Fruit fly (Drosophila melanogaster) whole organism, embryonic: ENCODE results near the gene Tbcd.

Experiments
- Abd-B ChIP-seq: fragments of 200-800 bp; sonication (Bioruptor generic); optimal IDR thresholded peaks from 2 replicates; lab custom pipeline; 2018; ENCODE audit warnings: missing biosample characterization, mild to moderate bottlenecking, missing genetic modification characterization, moderate library complexity
- B-H2 ChIP-seq: fragments of 200-800 bp; sonication (Bioruptor generic); optimal IDR thresholded peaks from 2 replicates; lab custom pipeline; 2018; ENCODE audit warnings: missing biosample characterization, mild to moderate bottlenecking, missing genetic modification characterization
- CG11456 ChIP-seq: fragments of 200-800 bp; sonication (Bioruptor generic); IDR thresholded peaks from 3 replicates; pipeline ENCODE4 v1.3.6; 2022; ENCODE audit warnings: missing biosample characterization, missing genetic modification characterization
- CG12071 ChIP-seq: fragments of 200-800 bp; sonication (Bioruptor generic); optimal IDR thresholded peaks from 3 replicates; lab custom pipeline; 2018; ENCODE audit warnings: missing biosample characterization, mild to moderate bottlenecking, missing genetic modification characterization
- CG12942 ChIP-seq: fragments of 200-800 bp; sonication (Bioruptor generic); optimal IDR thresholded peaks from 3 replicates; lab custom pipeline; 2016; ENCODE audit warnings: missing biosample characterization, missing genetic modification characterization
- CG13123 ChIP-seq: fragments of 200-800 bp; sonication (Bioruptor generic); optimal IDR thresholded peaks from 2 replicates; lab custom pipeline; 2016; ENCODE audit warnings: missing biosample characterization, missing genetic modification characterization
- CG13894 ChIP-seq: fragments of 200-800 bp; sonication (Bioruptor generic); optimal IDR thresholded peaks from 3 replicates; lab custom pipeline; 2018; ENCODE audit warnings: missing biosample characterization, mild to moderate bottlenecking, missing genetic modification characterization, moderate library complexity
- CG14710 ChIP-seq: fragments of 200-800 bp; sonication (Bioruptor generic); optimal IDR thresholded peaks from 3 replicates; lab custom pipeline; 2019; ENCODE audit warnings: missing biosample characterization, mild to moderate bottlenecking, missing genetic modification characterization, moderate library complexity
- CG15073 ChIP-seq: fragments of 200-800 bp; sonication (Bioruptor generic); optimal IDR thresholded peaks from 2 replicates; lab custom pipeline; 2016; ENCODE audit warnings: missing biosample characterization, missing genetic modification characterization
- CG17186 ChIP-seq: fragments of 200-800 bp; sonication (Bioruptor generic); optimal IDR thresholded peaks from 3 replicates; lab custom pipeline; 2017; ENCODE audit warnings: missing biosample characterization, missing genetic modification reagents, missing genetic modification characterization
- CG2120 ChIP-seq: fragments of 200-800 bp; sonication (Bioruptor generic); optimal IDR thresholded peaks from 3 replicates; lab custom pipeline; 2016; ENCODE audit warnings: missing biosample characterization, missing genetic modification characterization
- CG3407 ChIP-seq: fragments of 200-800 bp; sonication (Bioruptor generic); optimal IDR thresholded peaks from 2 replicates; lab custom pipeline; 2018; ENCODE audit warnings: missing biosample characterization, mild to moderate bottlenecking, missing genetic modification characterization
- CG34376 ChIP-seq: fragments of 200-800 bp; sonication (Bioruptor generic); optimal IDR thresholded peaks from 2 replicates; lab custom pipeline; 2018; ENCODE audit warnings: missing biosample characterization, mild to moderate bottlenecking, missing genetic modification characterization
- CG5180 ChIP-seq: fragments of 200-800 bp; sonication (Bioruptor generic); optimal IDR thresholded peaks from 3 replicates; lab custom pipeline; 2017; ENCODE audit warnings: missing biosample characterization, missing genetic modification characterization, mild to moderate bottlenecking, moderate library complexity, missing genetic modification reagents
- CG6791 ChIP-seq: fragments of 200-800 bp; sonication (Bioruptor generic); IDR thresholded peaks from 3 replicates; pipeline ENCODE4 v1.3.6; 2022; ENCODE audit warnings: missing biosample characterization, missing genetic modification characterization; ENCODE audit not compliant: partially characterized antibody
- CG7556 ChIP-seq: fragments of 200-800 bp; sonication (Bioruptor generic); optimal IDR thresholded peaks from 2 replicates; lab custom pipeline; 2017; ENCODE audit warnings: missing biosample characterization, mild to moderate bottlenecking, missing genetic modification characterization
- CG7786 ChIP-seq: fragments of 200-800 bp; sonication (Bioruptor generic); optimal IDR thresholded peaks from 2 replicates; lab custom pipeline; 2016; ENCODE audit warnings: missing biosample characterization, missing genetic modification characterization
- CG7839 ChIP-seq: fragments of 200-800 bp; sonication (Bioruptor generic); optimal IDR thresholded peaks from 3 replicates; lab custom pipeline; 2018; ENCODE audit warnings: missing biosample characterization, mild to moderate bottlenecking, missing genetic modification characterization, moderate library complexity
- CG9876 ChIP-seq: fragments of 200-800 bp; sonication (Bioruptor generic); optimal IDR thresholded peaks from 2 replicates; lab custom pipeline; 2016; ENCODE audit warnings: missing biosample characterization, missing genetic modification characterization
- CHES-1-like ChIP-seq: fragments of 200-800 bp; sonication (Bioruptor generic); optimal IDR thresholded peaks from 2 replicates; lab custom pipeline; 2016; ENCODE audit warnings: missing biosample characterization, missing genetic modification characterization
- CTCF ChIP-seq: fragments of 200-800 bp; sonication (Bioruptor generic); optimal IDR thresholded peaks from 2 replicates; lab custom pipeline; 2017; ENCODE audit warnings: missing biosample characterization, mild to moderate bottlenecking, missing genetic modification characterization, moderate library complexity
- D19A ChIP-seq: fragments of 200-800 bp; optimal IDR thresholded peaks from 3 replicates; lab custom pipeline; 2019; ENCODE audit warnings: missing biosample characterization, mild to moderate bottlenecking, missing genetic modification characterization, moderate library complexity
- Dll ChIP-seq: fragments of 200-800 bp; sonication (Bioruptor generic); IDR thresholded peaks from 4 replicates; pipeline ENCODE4 v1.3.6; 2022; ENCODE audit warnings: missing biosample characterization, missing genetic modification characterization; ENCODE audit not compliant: partially characterized antibody
- Dp ChIP-seq: fragments of 200-800 bp; sonication (Bioruptor generic); optimal IDR thresholded peaks from 2 replicates; lab custom pipeline; 2018; ENCODE audit warnings: missing biosample characterization, mild to moderate bottlenecking, missing genetic modification characterization, moderate library complexity
- Dref ChIP-seq: fragments of 200-800 bp; sonication (Bioruptor generic); IDR thresholded peaks from 2 replicates; pipeline ENCODE4 v1.3.6; 2022; ENCODE audit warnings: missing biosample characterization, missing genetic modification characterization
- Eip74EF ChIP-seq, 2 experiments: fragments of 200-800 bp in 1 of 2; fragments of >200 bp in 1 of 2; sonication (Bioruptor generic) in 1 of 2; optimal IDR thresholded peaks; 2 replicates each; lab custom pipeline; 2017 to 2019; ENCODE audit warnings: missing biosample characterization in 2 of 2, missing genetic modification characterization in 2 of 2, mild to moderate bottlenecking in 1 of 2, moderate library complexity in 1 of 2
- Hey ChIP-seq: fragments of 200-800 bp; sonication (Bioruptor generic); optimal IDR thresholded peaks from 3 replicates; lab custom pipeline; 2018; ENCODE audit warnings: missing biosample characterization, mild to moderate bottlenecking, missing genetic modification characterization
- Hmr ChIP-seq: fragments of 200-800 bp; sonication (Bioruptor generic); optimal IDR thresholded peaks from 3 replicates; lab custom pipeline; 2017; ENCODE audit warnings: mild to moderate bottlenecking, missing biosample characterization, missing genetic modification reagents, missing genetic modification characterization
- Hsf ChIP-seq: fragments of 200-800 bp; sonication (Bioruptor generic); optimal IDR thresholded peaks from 3 replicates; lab custom pipeline; 2016; ENCODE audit warnings: missing biosample characterization, missing genetic modification characterization
- Lim3 ChIP-seq: fragments of 200-800 bp; sonication (Bioruptor generic); IDR thresholded peaks from 2 replicates; pipeline ENCODE4 v1.3.6; 2022; ENCODE audit warnings: missing biosample characterization, missing genetic modification characterization
- MESR4 ChIP-seq: fragments of 200-800 bp; sonication (Bioruptor generic); optimal IDR thresholded peaks from 2 replicates; lab custom pipeline; 2018; ENCODE audit warnings: missing biosample characterization, mild to moderate bottlenecking, missing genetic modification characterization, moderate library complexity
- Max ChIP-seq: fragments of 200-800 bp; sonication (Bioruptor generic); optimal IDR thresholded peaks from 2 replicates; lab custom pipeline; 2016; ENCODE audit warnings: missing biosample characterization, mild to moderate bottlenecking, missing genetic modification characterization
- Mrtf ChIP-seq: fragments of 200-800 bp; sonication (Bioruptor generic); IDR thresholded peaks from 3 replicates; pipeline ENCODE4 v1.3.6; 2022; ENCODE audit warnings: missing biosample characterization, missing genetic modification characterization
- Opbp ChIP-seq: fragments of 200-800 bp; sonication (Bioruptor generic); IDR thresholded peaks from 3 replicates; pipeline ENCODE4 v1.3.6; 2022; ENCODE audit warnings: missing biosample characterization, missing genetic modification characterization; ENCODE audit not compliant: partially characterized antibody
- Optix ChIP-seq: fragments of 200-800 bp; sonication (Bioruptor generic); IDR thresholded peaks from 3 replicates; pipeline ENCODE4 v1.3.6; 2022; ENCODE audit warnings: missing biosample characterization, missing genetic modification characterization
- Trl ChIP-seq, 3 experiments: fragments of >200 bp in 2 of 3; fragments of 200-800 bp in 1 of 3; sonication (Bioruptor generic) in 1 of 3; optimal IDR thresholded peaks; 2 replicates in 1 of 3; 3 replicates in 2 of 3; lab custom pipeline; 2016 to 2017; ENCODE audit warnings: missing biosample characterization in 1 of 3, missing genetic modification characterization in 1 of 3
- Vsx1 ChIP-seq: fragments of 200-800 bp; sonication (Bioruptor generic); optimal IDR thresholded peaks from 2 replicates; lab custom pipeline; 2017; ENCODE audit warnings: missing biosample characterization, mild to moderate bottlenecking, missing genetic modification characterization, missing genetic modification reagents
- Xrp1 ChIP-seq: fragments of 200-800 bp; sonication (Bioruptor generic); IDR thresholded peaks from 2 replicates; pipeline ENCODE4 v1.3.6; 2022; ENCODE audit warnings: missing biosample characterization, missing genetic modification characterization
- bab2 ChIP-seq: fragments of 200-800 bp; sonication (Bioruptor generic); optimal IDR thresholded peaks from 2 replicates; lab custom pipeline; 2016; ENCODE audit warnings: missing biosample characterization, missing genetic modification characterization
- bcd ChIP-seq: fragments of 200-800 bp; sonication (Bioruptor generic); optimal IDR thresholded peaks from 2 replicates; lab custom pipeline; 2017; ENCODE audit warnings: missing biosample characterization, mild to moderate bottlenecking, missing genetic modification characterization
- br ChIP-seq: fragments of >200 bp; optimal IDR thresholded peaks from 2 replicates; lab custom pipeline; 2017
- gro ChIP-seq: fragments of 200-800 bp; sonication (Bioruptor generic); optimal IDR thresholded peaks from 2 replicates; lab custom pipeline; 2016; ENCODE audit warnings: missing biosample characterization, missing genetic modification characterization
- prd ChIP-seq, 3 experiments: fragments of >200 bp in 2 of 3; fragments of 200-800 bp in 1 of 3; sonication (Bioruptor generic) in 1 of 3; optimal IDR thresholded peaks in 2 of 3; IDR thresholded peaks in 1 of 3; 2 replicates in 2 of 3; 3 replicates in 1 of 3; pipeline versions ENCODE4 v1.3.6 to Lab custom; 2017 to 2022; ENCODE audit warnings: missing biosample characterization in 1 of 3, missing genetic modification characterization in 1 of 3
- pros ChIP-seq: fragments of 200-800 bp; sonication (Bioruptor generic); optimal IDR thresholded peaks from 3 replicates; lab custom pipeline; 2019; ENCODE audit warnings: missing biosample characterization, mild to moderate bottlenecking, missing genetic modification characterization, moderate library complexity
- sd ChIP-seq: fragments of 200-800 bp; sonication (Bioruptor generic); optimal IDR thresholded peaks from 3 replicates; lab custom pipeline; 2018; ENCODE audit warnings: missing biosample characterization, mild to moderate bottlenecking, missing genetic modification characterization, moderate library complexity
- sima ChIP-seq: fragments of 200-800 bp; sonication (Bioruptor generic); optimal IDR thresholded peaks from 2 replicates; lab custom pipeline; 2016; ENCODE audit warnings: missing biosample characterization, missing genetic modification characterization
- slbo ChIP-seq: fragments of 200-800 bp; sonication (Bioruptor generic); IDR thresholded peaks from 2 replicates; pipeline ENCODE4 v1.3.6; 2022; ENCODE audit warnings: missing biosample characterization, missing genetic modification characterization
- sna ChIP-seq: fragments of 200-800 bp; sonication (Bioruptor generic); IDR thresholded peaks from 2 replicates; pipeline ENCODE4 v1.3.6; 2022; ENCODE audit warnings: missing biosample characterization, missing genetic modification characterization; ENCODE audit not compliant: partially characterized antibody
- tio ChIP-seq: fragments of 200-800 bp; sonication (Bioruptor generic); optimal IDR thresholded peaks from 2 replicates; lab custom pipeline; 2017; ENCODE audit warnings: missing biosample characterization, missing genetic modification characterization, inconsistent platforms

Tbcd gene

dm6 chr2L:2164520-2165237, 17.4 kb downstream of the Tbcd start:
- TF ChIP-seq CG5180 (GFP tag; lab: Kevin White, UChicago) (no peak), CG14710 (tag; lab: Kevin White, UChicago) (peak; percentile 83), CG34376 (GFP tag; lab: Kevin White, UChicago) (no peak), pros (peak; percentile 100), Optix (peak; percentile 77), Mrtf (GFP tag; lab: Robert Waterston, UW) (no peak), CG17186 (peak; percentile 19), tio (GFP tag; lab: Kevin White, UChicago) (peak; percentile 32), Max (GFP tag; lab: Kevin White, UChicago) (peak; percentile 55), MESR4 (GFP tag; lab: Kevin White, UChicago) (no peak), Hmr (GFP tag; lab: Kevin White, UChicago) (no peak), CG15073 (GFP tag; lab: Kevin White, UChicago) (no peak), gro (GFP tag; lab: Kevin White, UChicago) (no peak), bcd (GFP tag; lab: Kevin White, UChicago) (peak; percentile 44), Eip74EF (GFP tag; optimal IDR thresholded peaks at IDR 0.05; lab: Kevin White, UChicago) (peak in 1 of 2 experiments; percentile 7), CG7786 (peak; percentile 63), sna (GFP tag; lab: Robert Waterston, UW) (no peak), CTCF (GFP tag; lab: Kevin White, UChicago) (no peak), bab2 (peak; percentile 71), CG3407 (peak; percentile 10), CG13123 (GFP tag; lab: Kevin White, UChicago) (peak; percentile 34), Hsf (GFP tag; lab: Kevin White, UChicago) (peak; percentile 56), CG6791 (no peak), Dll (GFP tag; lab: Robert Waterston, UW) (no peak), sima (no peak), Dp (GFP tag; lab: Kevin White, UChicago) (no peak), Abd-B (GFP tag; lab: Kevin White, UChicago) (peak; percentile 27), D19A (tag; lab: Kevin White, UChicago) (peak; percentile 73), B-H2 (GFP tag; lab: Kevin White, UChicago) (no peak), Dref (GFP tag; lab: Robert Waterston, UW) (no peak), sd (no peak), br (no peak), CHES-1-like (GFP tag; lab: Kevin White, UChicago) (peak; percentile 21), CG2120 (GFP tag; lab: Kevin White, UChicago) (no peak), Lim3 (GFP tag; lab: Robert Waterston, UW) (no peak), Xrp1 (GFP tag; lab: Robert Waterston, UW) (peak; percentile 93), CG7556 (GFP tag; lab: Kevin White, UChicago) (peak; percentile 56), CG9876 (peak; percentile 25), CG12942 (GFP tag; lab: Kevin White, UChicago) (peak; percentile 44), CG12071 (GFP tag; lab: Kevin White, UChicago) (no peak), Trl (optimal IDR thresholded peaks at IDR 0.05; lab: Kevin White, UChicago) (peak in 1 of 2 experiments; percentile 20), Trl (GFP tag; optimal IDR thresholded peaks at IDR 0.05; lab: Kevin White, UChicago) (peak; percentile 82), slbo (GFP tag; lab: Robert Waterston, UW) (no peak), Hey (tag; lab: Kevin White, UChicago) (no peak), prd (optimal IDR thresholded peaks at IDR 0.05; lab: Kevin White, UChicago) (no peak), prd (GFP tag; IDR thresholded peaks at IDR 0.05; lab: Robert Waterston, UW) (peak; percentile 96), CG7839 (tag; lab: Kevin White, UChicago) (peak; percentile 59), CG11456 (GFP tag; lab: Robert Waterston, UW) (no peak), Vsx1 (peak; percentile 38), CG13894 (tag; lab: Kevin White, UChicago) (no peak), Opbp (GFP tag; lab: Robert Waterston, UW) (no peak)
